Worm (Caenorhabditis elegans) whole organism, midembryonic: ENCODE results near the gene Y116F11B.9.

Source experiments
- T22C8.4 ChIP-seq: fragments of 200-800 bp; sonication (Bioruptor generic); IDR thresholded peaks from 2 replicates; pipeline ENCODE4 v1.3.6; 2022; ENCODE audit warnings: missing genetic modification characterization, missing compliant biosample characterization
- cog-1 ChIP-seq: sonication (generic microtip); optimal IDR thresholded peaks from 2 replicates; lab custom pipeline; 2016; ENCODE audit warnings: missing genetic modification characterization, missing compliant biosample characterization
- flt-1 ChIP-seq: fragments of 200-800 bp; sonication (Bioruptor generic); IDR thresholded peaks from 2 replicates; pipeline ENCODE4 v1.3.6; 2022; ENCODE audit warnings: missing genetic modification characterization, missing compliant biosample characterization
- klf-2 ChIP-seq: fragments of 200-800 bp; sonication (Bioruptor generic); conservative IDR thresholded peaks from 2 replicates; pipeline ENCODE4 v1.3.6; 2022; ENCODE audit warnings: missing genetic modification reagents, missing genetic modification characterization, missing compliant biosample characterization
- med-1 ChIP-seq: sonication (generic microtip); optimal IDR thresholded peaks from 2 replicates; lab custom pipeline; 2017; ENCODE audit warnings: missing genetic modification characterization, mild to moderate bottlenecking, missing compliant biosample characterization, antibody characterized with exemption, missing genetic modification reagents; ENCODE audit not compliant: insufficient read depth
- ref-1 ChIP-seq: fragments of 200-800 bp; sonication (Bioruptor generic); conservative IDR thresholded peaks from 2 replicates; pipeline ENCODE4 v1.3.6; 2022; ENCODE audit warnings: missing genetic modification reagents, missing genetic modification characterization, missing compliant biosample characterization
- tab-1 ChIP-seq: fragments of 200-800 bp; sonication (Bioruptor generic); IDR thresholded peaks from 2 replicates; pipeline ENCODE4 v1.3.6; 2022; ENCODE audit warnings: missing genetic modification characterization, missing compliant biosample characterization
- ztf-23 ChIP-seq: fragments of 200-800 bp; sonication (Bioruptor generic); IDR thresholded peaks from 2 replicates; pipeline ENCODE4 v1.3.6; 2022; ENCODE audit warnings: missing genetic modification reagents, missing genetic modification characterization, missing compliant biosample characterization
- ztf-29 ChIP-seq: fragments of 200-800 bp; sonication (Bioruptor generic); IDR thresholded peaks from 2 replicates; pipeline ENCODE4 v1.3.6; 2022; ENCODE audit warnings: missing genetic modification reagents, missing genetic modification characterization, missing compliant biosample characterization

Gene Y116F11B.9

ce11 chrV:19867883-19868282, at the start of gene Y116F11B.9:
TSS of gene Y116F11B.9 (minus strand) at chrV:19867983.
- TF ChIP-seq cog-1 (tag; lab: Kevin White, UChicago) (no peak), tab-1 (GFP tag; lab: Robert Waterston, UW) (no peak), med-1 (no peak), ztf-23 (GFP tag; lab: Robert Waterston, UW) (no peak), klf-2 (no peak), flt-1 (GFP tag; lab: Robert Waterston, UW) (no peak), ref-1 (no peak), ztf-29 (no peak)

ce11 chrV:19915973-19916605, 48.3 kb upstream of the Y116F11B.9 start, which contains the start of the genes chk-2 and Y60A3A.19:
TSS of gene chk-2 (minus strand) at chrV:19916023.
TSS of gene Y60A3A.19 (plus strand) at chrV:19916555.
- TF ChIP-seq med-1 (no peak), klf-2 (no peak), cog-1 (tag; lab: Kevin White, UChicago) (no peak), flt-1 (GFP tag; lab: Robert Waterston, UW) (no peak), tab-1 (GFP tag; lab: Robert Waterston, UW) (no peak), ztf-23 (GFP tag; lab: Robert Waterston, UW) (no peak), T22C8.4 (GFP tag; lab: Robert Waterston, UW) (no peak), ref-1 (no peak), ztf-29 (no peak)

ce11 chrV:19909435-19909834, 41.7 kb upstream of the Y116F11B.9 start:
- peak; percentile 90 for TF ChIP-seq T22C8.4 (GFP tag; lab: Robert Waterston, UW)

- TF ChIP-seq T22C8.4 (GFP tag; lab: Robert Waterston, UW) (no peak), ztf-23 (GFP tag; lab: Robert Waterston, UW) (no peak), med-1 (no peak), ztf-29 (no peak), tab-1 (GFP tag; lab: Robert Waterston, UW) (no peak), cog-1 (tag; lab: Kevin White, UChicago) (no peak), ref-1 (no peak), flt-1 (GFP tag; lab: Robert Waterston, UW) (no peak), klf-2 (no peak)
Measured at ce11 chrV:19908854-19909253, 41.1 kb upstream of the Y116F11B.9 start.

- TF ChIP-seq T22C8.4 (GFP tag; lab: Robert Waterston, UW) (peak; percentile 92), klf-2 (no peak)
Measured at ce11 chrV:19907365-19907764, 39.6 kb upstream of the Y116F11B.9 start, which contains the start of gene fars-2. TSS of gene fars-2 (minus strand) at chrV:19907434.

ce11 chrV:19905988-19906387, 38.2 kb upstream of the Y116F11B.9 start:
- TF ChIP-seq ztf-23 (GFP tag; lab: Robert Waterston, UW) (no peak), T22C8.4 (GFP tag; lab: Robert Waterston, UW) (peak; percentile 90), cog-1 (tag; lab: Kevin White, UChicago) (no peak)

- TF ChIP-seq T22C8.4 (GFP tag; lab: Robert Waterston, UW) (peak; percentile 98), tab-1 (GFP tag; lab: Robert Waterston, UW) (no peak)
Measured at ce11 chrV:19904790-19905189, 37.0 kb upstream of the Y116F11B.9 start.

ce11 chrV:19901826-19902225, 34.0 kb upstream of the Y116F11B.9 start:
- TF ChIP-seq tab-1 (GFP tag; lab: Robert Waterston, UW) (no peak), ztf-29 (no peak), klf-2 (no peak), flt-1 (GFP tag; lab: Robert Waterston, UW) (no peak), ref-1 (no peak), med-1 (no peak), T22C8.4 (GFP tag; lab: Robert Waterston, UW) (peak; percentile 92), cog-1 (tag; lab: Kevin White, UChicago) (no peak)

ce11 chrV:19899167-19899566, 31.4 kb upstream of the Y116F11B.9 start, which contains the start of gene Y116F11B.14:
TSS of gene Y116F11B.14 (plus strand) at chrV:19899467.
- TF ChIP-seq cog-1 (tag; lab: Kevin White, UChicago) (no peak), ref-1 (no peak), med-1 (no peak), T22C8.4 (GFP tag; lab: Robert Waterston, UW) (no peak), klf-2 (no peak), tab-1 (GFP tag; lab: Robert Waterston, UW) (no peak), ztf-23 (GFP tag; lab: Robert Waterston, UW) (no peak), flt-1 (GFP tag; lab: Robert Waterston, UW) (no peak), ztf-29 (no peak)

- TF ChIP-seq ztf-29 (no peak), med-1 (no peak), klf-2 (no peak), ztf-23 (GFP tag; lab: Robert Waterston, UW) (no peak), cog-1 (tag; lab: Kevin White, UChicago) (no peak), T22C8.4 (GFP tag; lab: Robert Waterston, UW) (no peak), tab-1 (GFP tag; lab: Robert Waterston, UW) (no peak), flt-1 (GFP tag; lab: Robert Waterston, UW) (no peak)
Measured at ce11 chrV:19897982-19898381, 30.2 kb upstream of the Y116F11B.9 start.

ce11 chrV:19897557-19897956, 29.8 kb upstream of the Y116F11B.9 start:
- TF ChIP-seq ref-1 = no peak
- no peak for TF ChIP-seq ztf-23 (GFP tag; lab: Robert Waterston, UW)
- no peak for TF ChIP-seq klf-2
- TF ChIP-seq cog-1 (tag; lab: Kevin White, UChicago) = peak; percentile 23
- TF ChIP-seq flt-1 (GFP tag; lab: Robert Waterston, UW) = no peak
